Worm (Caenorhabditis elegans): ENCODE results near the gene acs-4.
A peak's percentile ranks its signal among the peaks of the same experiment; 100 is the strongest.
"Not testable (repeated sequence)": the region's sequence is repeated elsewhere in the genome, so short reads cannot be mapped to it uniquely, and the experiment has no call there.

The acs-4 gene

DNA sequence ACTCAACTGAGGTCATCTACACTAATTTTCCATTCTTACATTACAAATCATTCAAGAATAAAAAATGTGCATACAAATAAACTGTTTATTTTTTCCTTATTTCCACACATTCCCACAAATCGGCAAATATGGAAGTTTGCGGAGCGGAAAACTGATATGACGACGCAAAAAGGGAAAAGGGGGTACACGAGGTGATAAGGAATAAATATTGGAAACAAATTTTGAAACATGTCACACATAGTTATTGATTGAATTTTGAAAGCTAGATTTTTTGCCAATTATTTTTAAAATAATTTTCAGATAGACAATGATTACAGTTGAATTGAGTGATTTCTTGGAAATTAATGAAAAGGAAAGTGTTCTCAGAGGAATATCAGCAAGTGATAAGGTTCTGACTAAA, 39.0 kb upstream of the acs-4 start, which contains the start of gene viro-2:
TSS of gene viro-2 (plus strand) at position 301 of the 400 bp plus-strand sequence.
- not testable (repeated sequence) for TF ChIP-seq nhr-19 (GFP tag; conservative IDR thresholded peaks at IDR 0.05); unc-62 (GFP tag; optimal IDR thresholded peaks at IDR 0.05); dsc-1 (tag; optimal IDR thresholded peaks at IDR 0.05)

DNA sequence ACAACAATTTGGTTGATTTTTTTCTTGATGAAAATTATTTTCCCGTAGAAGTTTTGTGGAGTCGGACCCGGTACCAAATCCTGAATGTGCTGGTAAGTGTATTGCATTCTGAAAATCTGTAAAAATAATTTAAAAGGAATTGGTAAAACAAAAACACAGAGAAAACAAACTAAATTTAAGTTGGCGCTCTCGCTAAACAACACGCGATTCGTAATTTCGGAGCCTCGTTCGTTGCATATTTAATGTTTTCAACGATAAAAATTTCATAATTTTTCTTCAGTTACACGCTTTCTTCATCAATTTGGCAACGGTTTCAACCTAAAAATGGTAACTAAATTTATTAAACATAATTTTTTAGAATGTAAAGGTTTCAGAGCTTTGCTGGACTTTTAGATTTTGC, 34.1 kb upstream of the acs-4 start, which contains the start of the genes pot-1 and ggtb-1:
TSS of gene pot-1 (minus strand) at position 120 of the 400 bp plus-strand sequence.
TSS of gene ggtb-1 (plus strand) at position 208 of the 400 bp plus-strand sequence.
- no peak for TF ChIP-seq sptf-1 (tag; optimal IDR thresholded peaks at IDR 0.05)
- TF ChIP-seq tbx-2 (tag; optimal IDR thresholded peaks at IDR 0.05) = peak; percentile 9
- peak; percentile 18 to 74 for TF ChIP-seq lin-35 (GFP tag; optimal IDR thresholded peaks at IDR 0.05)
- no peak for TF ChIP-seq nhr-47 (tag; optimal IDR thresholded peaks at IDR 0.05)
- no peak for TF ChIP-seq unc-62 (GFP tag; optimal IDR thresholded peaks at IDR 0.05)
- no peak for TF ChIP-seq unc-98 (GFP tag; IDR thresholded peaks at IDR 0.05)
- TF ChIP-seq grh-1 (GFP tag; IDR thresholded peaks at IDR 0.05) = no peak
- no peak for TF ChIP-seq tlp-1 (tag; optimal IDR thresholded peaks at IDR 0.05)
- TF ChIP-seq ceh-82 (tag; optimal IDR thresholded peaks at IDR 0.05) = peak in 1 of 3 experiments; percentile 4
- no peak for TF ChIP-seq nhr-84 (tag; optimal IDR thresholded peaks at IDR 0.05)
- peak; percentile 2 to 67 for TF ChIP-seq efl-1 (optimal IDR thresholded peaks at IDR 0.05)
- TF ChIP-seq efl-1 (GFP tag; optimal IDR thresholded peaks at IDR 0.05 in 1 of 2) = peak; percentile 75 to 97
- TF ChIP-seq fkh-8 (tag; optimal IDR thresholded peaks at IDR 0.05) = no peak
- peak; percentile 34 for TF ChIP-seq snu-23 (GFP tag; optimal IDR thresholded peaks at IDR 0.05)
- TF ChIP-seq skn-1 (tag; optimal IDR thresholded peaks at IDR 0.05) = peak; percentile 21
- TF ChIP-seq blmp-1 (tag; optimal IDR thresholded peaks at IDR 0.05) = peak; percentile 19
- peak in 1 of 2 experiments; percentile 62 for TF ChIP-seq lsy-2 (tag; optimal IDR thresholded peaks at IDR 0.05)
- no peak for TF ChIP-seq nhr-20 (tag; optimal IDR thresholded peaks at IDR 0.05)
- no peak for TF ChIP-seq sup-37 (GFP tag; optimal IDR thresholded peaks at IDR 0.05)
- TF ChIP-seq egl-13 (tag; optimal IDR thresholded peaks at IDR 0.05) = no peak
- no peak for TF ChIP-seq mdl-1 (tag; optimal IDR thresholded peaks at IDR 0.05)
- TF ChIP-seq dpl-1 (GFP tag; optimal IDR thresholded peaks at IDR 0.05) = peak; percentile 58 to 79 (median 66)

DNA sequence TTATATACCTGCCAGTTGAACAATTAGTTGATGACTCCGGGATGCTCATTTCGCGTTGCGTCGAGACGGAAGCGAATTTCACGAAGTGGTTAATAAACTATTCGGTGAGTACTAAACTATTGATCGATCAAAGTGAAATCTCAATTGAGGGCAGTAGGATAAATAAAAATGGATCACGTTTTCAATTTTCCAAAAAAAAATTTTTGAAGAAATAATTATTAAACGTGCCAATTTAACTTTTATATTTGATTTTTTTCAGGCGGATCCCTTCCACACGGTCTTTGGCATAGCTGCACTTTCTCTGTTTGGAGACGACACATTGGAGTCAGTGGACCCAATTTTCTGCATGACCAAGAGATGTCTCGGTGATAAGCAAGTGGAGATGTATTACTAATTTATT, 31.6 kb upstream of the acs-4 start, which contains the start of gene B0280.17:
TSS of gene B0280.17 (minus strand) at position 101 of the 400 bp plus-strand sequence.
- TF ChIP-seq elt-2 (tag; optimal IDR thresholded peaks at IDR 0.05) (no peak), mdl-1 (tag; optimal IDR thresholded peaks at IDR 0.05) (no peak), hlh-17 (GFP tag; optimal IDR thresholded peaks at IDR 0.05; ENCODE audit: borderline replicate concordance) (no peak), nhr-47 (tag; optimal IDR thresholded peaks at IDR 0.05) (no peak), nhr-76 (tag; optimal IDR thresholded peaks at IDR 0.05) (no peak), tbx-2 (tag; optimal IDR thresholded peaks at IDR 0.05) (no peak), irx-1 (tag; optimal IDR thresholded peaks at IDR 0.05) (no peak), C16A3.4 (tag; optimal IDR thresholded peaks at IDR 0.05) (no peak), aly-2 (tag; optimal IDR thresholded peaks at IDR 0.05) (no peak), efl-3 (GFP tag; optimal IDR thresholded peaks at IDR 0.05) (no peak), snpc-4 (tag; optimal IDR thresholded peaks at IDR 0.05) (no peak), fkh-10 (GFP tag; optimal IDR thresholded peaks at IDR 0.05) (no peak), ets-5 (GFP tag; IDR thresholded peaks at IDR 0.05) (no peak)

DNA sequence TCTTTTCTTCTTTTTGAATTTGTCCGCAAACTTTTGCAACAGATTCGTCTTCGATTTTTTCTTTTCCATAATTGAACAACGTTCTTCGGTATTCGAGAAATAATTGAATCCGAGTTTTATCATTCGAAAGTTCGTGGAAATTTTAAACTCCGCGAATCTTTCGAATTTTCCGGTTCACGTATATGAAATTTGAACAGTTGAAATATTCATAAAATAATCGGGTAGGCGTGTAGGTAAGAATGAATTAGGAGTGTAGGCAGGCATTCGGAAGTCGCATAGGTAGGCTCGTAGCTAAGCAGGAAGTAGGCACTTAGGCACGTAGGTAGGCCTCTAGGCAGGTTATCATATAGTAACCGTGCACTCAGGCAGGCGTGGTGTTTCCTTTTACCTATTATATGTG, 29.5 kb upstream of the acs-4 start, which contains the start of gene B0280.11:
TSS of gene B0280.11 (minus strand) at position 101 of the 400 bp plus-strand sequence.
- TF ChIP-seq efl-1 (optimal IDR thresholded peaks at IDR 0.05) (no peak), efl-1 (GFP tag; optimal IDR thresholded peaks at IDR 0.05 in 1 of 2) (peak in 1 of 2 experiments; percentile 39), mep-1 (tag; optimal IDR thresholded peaks at IDR 0.05) (no peak), nhr-237 (tag; optimal IDR thresholded peaks at IDR 0.05) (no peak), skn-1 (tag; optimal IDR thresholded peaks at IDR 0.05) (no peak)
